Fruit fly (Drosophila melanogaster) whole organism, embryonic: ENCODE results near the gene Dyrk2.
A peak's percentile ranks its signal among the peaks of the same experiment; 100 is the strongest.

Source experiments
- B-H1 ChIP-seq: fragments of 200-800 bp; sonication (Bioruptor generic); IDR thresholded peaks from 3 replicates; pipeline ENCODE4 v1.3.6; 2022; ENCODE audit warnings: missing biosample characterization, missing genetic modification characterization
- Blimp-1 ChIP-seq: fragments of 200-800 bp; sonication (Bioruptor generic); optimal IDR thresholded peaks from 3 replicates; lab custom pipeline; 2018; ENCODE audit warnings: missing biosample characterization, missing genetic modification characterization, mild to moderate bottlenecking, moderate library complexity, missing genetic modification reagents
- C15 ChIP-seq: fragments of 200-800 bp; sonication (Bioruptor generic); IDR thresholded peaks from 3 replicates; pipeline ENCODE4 v1.3.6; 2022; ENCODE audit warnings: missing biosample characterization, missing genetic modification characterization
- CG10147 ChIP-seq: fragments of 200-800 bp; sonication (Bioruptor generic); optimal IDR thresholded peaks from 2 replicates; lab custom pipeline; 2019; ENCODE audit warnings: missing biosample characterization, mild to moderate bottlenecking, missing genetic modification characterization, moderate library complexity
- CG10979 ChIP-seq: fragments of 200-800 bp; sonication (Bioruptor generic); optimal IDR thresholded peaks from 2 replicates; lab custom pipeline; 2018; ENCODE audit warnings: missing biosample characterization, mild to moderate bottlenecking, missing genetic modification characterization, moderate library complexity
- CG12155 ChIP-seq: fragments of 200-800 bp; sonication (Bioruptor generic); optimal IDR thresholded peaks from 3 replicates; lab custom pipeline; 2016; ENCODE audit warnings: missing biosample characterization, missing genetic modification characterization
- CG12236 ChIP-seq: fragments of 200-800 bp; sonication (Bioruptor generic); optimal IDR thresholded peaks from 2 replicates; lab custom pipeline; 2016; ENCODE audit warnings: missing biosample characterization, missing genetic modification characterization
- CG17568 ChIP-seq: fragments of 200-800 bp; sonication (Bioruptor generic); optimal IDR thresholded peaks from 2 replicates; lab custom pipeline; 2018; ENCODE audit warnings: missing biosample characterization, mild to moderate bottlenecking, missing genetic modification characterization, moderate library complexity
- CG18764 ChIP-seq: fragments of 200-800 bp; sonication (Bioruptor generic); optimal IDR thresholded peaks from 3 replicates; lab custom pipeline; 2016; ENCODE audit warnings: missing biosample characterization, missing genetic modification characterization
- CG3281 ChIP-seq: fragments of 200-800 bp; sonication (Bioruptor generic); optimal IDR thresholded peaks from 3 replicates; lab custom pipeline; 2017; ENCODE audit warnings: missing biosample characterization, mild to moderate bottlenecking, missing genetic modification characterization
- CG3407 ChIP-seq: fragments of 200-800 bp; sonication (Bioruptor generic); optimal IDR thresholded peaks from 2 replicates; lab custom pipeline; 2018; ENCODE audit warnings: missing biosample characterization, mild to moderate bottlenecking, missing genetic modification characterization
- CG34422 ChIP-seq: fragments of 200-800 bp; sonication (Bioruptor generic); IDR thresholded peaks from 3 replicates; pipeline ENCODE4 v1.3.6; 2022; ENCODE audit warnings: missing biosample characterization, missing genetic modification characterization
- CG43689 ChIP-seq: fragments of 200-800 bp; sonication (Bioruptor generic); IDR thresholded peaks from 2 replicates; pipeline ENCODE4 v1.3.6; 2022; ENCODE audit warnings: missing biosample characterization, missing genetic modification characterization
- CG5953 ChIP-seq: fragments of 200-800 bp; sonication (Bioruptor generic); IDR thresholded peaks from 2 replicates; pipeline ENCODE4 v1.3.6; 2022; ENCODE audit warnings: missing biosample characterization, missing genetic modification characterization
- CG9797 ChIP-seq: fragments of 200-800 bp; sonication (Bioruptor generic); optimal IDR thresholded peaks from 3 replicates; lab custom pipeline; 2018; ENCODE audit warnings: missing biosample characterization, mild to moderate bottlenecking, missing genetic modification characterization
- D ChIP-seq, 2 experiments: fragments of 200-800 bp in 1 of 2; fragments of >200 bp in 1 of 2; sonication (Bioruptor generic) in 1 of 2; optimal IDR thresholded peaks; 2 replicates in 1 of 2; 3 replicates in 1 of 2; lab custom pipeline; 2017; ENCODE audit warnings: mild to moderate bottlenecking in 1 of 2, missing biosample characterization in 1 of 2, missing genetic modification characterization in 1 of 2, missing genetic modification reagents in 1 of 2
- Doc2 ChIP-seq: fragments of 200-800 bp; sonication (Bioruptor generic); IDR thresholded peaks from 2 replicates; pipeline ENCODE4 v1.3.6; 2022; ENCODE audit warnings: missing biosample characterization, missing genetic modification characterization
- Dref ChIP-seq: fragments of 200-800 bp; sonication (Bioruptor generic); IDR thresholded peaks from 2 replicates; pipeline ENCODE4 v1.3.6; 2022; ENCODE audit warnings: missing biosample characterization, missing genetic modification characterization
- H15 ChIP-seq: fragments of 200-800 bp; sonication (Bioruptor generic); IDR thresholded peaks from 3 replicates; pipeline ENCODE4 v1.3.6; 2022; ENCODE audit warnings: missing biosample characterization, missing genetic modification characterization
- HLH3B ChIP-seq: fragments of 200-800 bp; sonication (Bioruptor generic); IDR thresholded peaks from 2 replicates; pipeline ENCODE4 v1.3.6; 2022; ENCODE audit warnings: missing biosample characterization, missing genetic modification characterization
- HLH4C ChIP-seq: fragments of 200-800 bp; sonication (Bioruptor generic); IDR thresholded peaks from 3 replicates; pipeline ENCODE4 v1.3.6; 2022; ENCODE audit warnings: missing biosample characterization, missing genetic modification characterization; ENCODE audit not compliant: partially characterized antibody
- Jarid2 ChIP-seq: fragments of 200-800 bp; sonication (Bioruptor generic); optimal IDR thresholded peaks from 3 replicates; lab custom pipeline; 2017; ENCODE audit warnings: mild to moderate bottlenecking, missing biosample characterization, missing genetic modification reagents, missing genetic modification characterization
- Med ChIP-seq: fragments of 200-800 bp; sonication (Bioruptor generic); peaks from one replicate; lab custom pipeline; 2016; ENCODE audit warnings: missing biosample characterization, missing genetic modification characterization, mild to moderate bottlenecking, inconsistent platforms, moderate library complexity
- Meics ChIP-seq: fragments of 200-800 bp; sonication (Bioruptor generic); optimal IDR thresholded peaks from 2 replicates; lab custom pipeline; 2017; ENCODE audit warnings: missing biosample characterization, mild to moderate bottlenecking, missing genetic modification characterization
- Opbp ChIP-seq: fragments of 200-800 bp; sonication (Bioruptor generic); IDR thresholded peaks from 3 replicates; pipeline ENCODE4 v1.3.6; 2022; ENCODE audit warnings: missing biosample characterization, missing genetic modification characterization; ENCODE audit not compliant: partially characterized antibody
- Ravus ChIP-seq: fragments of 200-800 bp; sonication (Bioruptor generic); IDR thresholded peaks from 2 replicates; pipeline ENCODE4 v1.3.6; 2022; ENCODE audit warnings: missing biosample characterization, missing genetic modification characterization
- Scr ChIP-seq: fragments of 200-800 bp; sonication (Bioruptor generic); IDR thresholded peaks from 2 replicates; pipeline ENCODE4 v1.3.6; 2022; ENCODE audit warnings: missing biosample characterization, missing genetic modification characterization; ENCODE audit not compliant: partially characterized antibody
- Stat92E ChIP-seq, 3 experiments: fragments of >200 bp in 2 of 3; fragments of 200-800 bp in 1 of 3; sonication (Bioruptor generic) in 1 of 3; optimal IDR thresholded peaks; 2 replicates each; lab custom pipeline; 2017 to 2019; ENCODE audit warnings: missing biosample characterization in 3 of 3, missing genetic modification characterization in 3 of 3, mild to moderate bottlenecking in 1 of 3, moderate library complexity in 1 of 3
- ap ChIP-seq: fragments of 200-800 bp; sonication (Bioruptor generic); IDR thresholded peaks from 2 replicates; pipeline ENCODE4 v1.3.6; 2022; ENCODE audit warnings: missing biosample characterization, missing genetic modification characterization
- bbx ChIP-seq: fragments of 200-800 bp; sonication (Bioruptor generic); IDR thresholded peaks from 2 replicates; pipeline ENCODE4 v1.3.6; 2022; ENCODE audit warnings: missing biosample characterization, missing genetic modification characterization; ENCODE audit not compliant: partially characterized antibody
- cato ChIP-seq: fragments of 200-800 bp; sonication (Bioruptor generic); optimal IDR thresholded peaks from 2 replicates; lab custom pipeline; 2016; ENCODE audit warnings: missing biosample characterization, missing genetic modification characterization, borderline replicate concordance
- da ChIP-seq: fragments of 200-800 bp; sonication (Bioruptor generic); optimal IDR thresholded peaks from 2 replicates; lab custom pipeline; 2016; ENCODE audit warnings: missing biosample characterization, missing genetic modification characterization
- ewg ChIP-seq: fragments of 200-800 bp; sonication (Bioruptor generic); optimal IDR thresholded peaks from 3 replicates; lab custom pipeline; 2017; ENCODE audit warnings: mild to moderate bottlenecking, missing biosample characterization, missing genetic modification reagents, missing genetic modification characterization
- fu2 ChIP-seq: fragments of 200-800 bp; sonication (Bioruptor generic); optimal IDR thresholded peaks from 2 replicates; lab custom pipeline; 2016; ENCODE audit warnings: missing biosample characterization, missing genetic modification characterization
- gce ChIP-seq: fragments of 200-800 bp; sonication (Bioruptor generic); IDR thresholded peaks from 3 replicates; pipeline ENCODE4 v1.3.6; 2022; ENCODE audit warnings: missing biosample characterization, missing genetic modification characterization
- gsb-n ChIP-seq: fragments of 200-800 bp; sonication (Bioruptor generic); optimal IDR thresholded peaks from 3 replicates; lab custom pipeline; 2018; ENCODE audit warnings: missing biosample characterization, mild to moderate bottlenecking, missing genetic modification characterization
- kni ChIP-seq: fragments of 200-800 bp; sonication (Bioruptor generic); optimal IDR thresholded peaks from 3 replicates; lab custom pipeline; 2017; ENCODE audit warnings: mild to moderate bottlenecking, missing biosample characterization, missing genetic modification reagents, missing genetic modification characterization
- lab ChIP-seq: fragments of 200-800 bp; sonication (Bioruptor generic); optimal IDR thresholded peaks from 3 replicates; lab custom pipeline; 2017; ENCODE audit warnings: missing biosample characterization, missing genetic modification characterization, mild to moderate bottlenecking, moderate library complexity, missing genetic modification reagents
- lov ChIP-seq, 2 experiments: fragments of 200-800 bp in 1 of 2; fragments of >200 bp in 1 of 2; sonication (Bioruptor generic) in 1 of 2; IDR thresholded peaks in 1 of 2; optimal IDR thresholded peaks in 1 of 2; 2 replicates in 1 of 2; 3 replicates in 1 of 2; pipeline versions ENCODE4 v1.3.6 to Lab custom; 2017 to 2022; ENCODE audit warnings: missing biosample characterization in 1 of 2, missing genetic modification characterization in 1 of 2
- odd ChIP-seq: fragments of 200-800 bp; sonication (Bioruptor generic); optimal IDR thresholded peaks from 2 replicates; lab custom pipeline; 2017; ENCODE audit warnings: missing biosample characterization, mild to moderate bottlenecking, missing genetic modification characterization
- seq ChIP-seq: fragments of 200-800 bp; sonication (Bioruptor generic); IDR thresholded peaks from 2 replicates; pipeline ENCODE4 v1.3.6; 2022; ENCODE audit warnings: missing biosample characterization, missing genetic modification characterization
- sim ChIP-seq: fragments of 200-800 bp; sonication (Bioruptor generic); IDR thresholded peaks from 2 replicates; pipeline ENCODE4 v1.3.6; 2022; ENCODE audit warnings: missing biosample characterization, missing genetic modification characterization
- so ChIP-seq: fragments of 200-800 bp; sonication (Bioruptor generic); IDR thresholded peaks from 3 replicates; pipeline ENCODE4 v1.3.6; 2022; ENCODE audit warnings: missing biosample characterization, missing genetic modification characterization
- sr ChIP-seq: fragments of 200-800 bp; sonication (Bioruptor generic); IDR thresholded peaks from 3 replicates; pipeline ENCODE4 v1.3.6; 2022; ENCODE audit warnings: missing biosample characterization, missing genetic modification characterization
- tgo ChIP-seq: fragments of 200-800 bp; sonication (Bioruptor generic); IDR thresholded peaks from 3 replicates; pipeline ENCODE4 v1.3.6; 2022; ENCODE audit warnings: missing biosample characterization, missing genetic modification characterization
- twi ChIP-seq: fragments of 200-800 bp; optimal IDR thresholded peaks from 2 replicates; lab custom pipeline; 2019; ENCODE audit warnings: missing biosample characterization, mild to moderate bottlenecking, missing genetic modification characterization, moderate library complexity
- vvl ChIP-seq: fragments of 200-800 bp; sonication (Bioruptor generic); IDR thresholded peaks from 2 replicates; pipeline ENCODE4 v1.3.6; 2022; ENCODE audit warnings: missing biosample characterization, missing genetic modification characterization
- wek ChIP-seq: fragments of 200-800 bp; sonication (Bioruptor generic); optimal IDR thresholded peaks from 3 replicates; lab custom pipeline; 2018; ENCODE audit warnings: missing biosample characterization, mild to moderate bottlenecking, missing genetic modification characterization, moderate library complexity
- zen ChIP-seq: fragments of 200-800 bp; sonication (Bioruptor generic); optimal IDR thresholded peaks from 3 replicates; lab custom pipeline; 2018; ENCODE audit warnings: missing biosample characterization, mild to moderate bottlenecking, missing genetic modification characterization, moderate library complexity

Gene Dyrk2

dm6 chr2L:14264990-14265567 lies 31.2 kb upstream of the Dyrk2 start (continued):
- TF ChIP-seq vvl (no peak), Meics (GFP tag; lab: Kevin White, UChicago) (no peak), da (GFP tag; lab: Kevin White, UChicago) (no peak), Blimp-1 (no peak), zen (tag; lab: Kevin White, UChicago) (peak; percentile 0), wek (GFP tag; lab: Kevin White, UChicago) (no peak), CG10147 (GFP tag; lab: Kevin White, UChicago) (no peak), H15 (GFP tag; lab: Robert Waterston, UW) (no peak), CG34422 (GFP tag; lab: Robert Waterston, UW) (no peak), Ravus (GFP tag; lab: Robert Waterston, UW) (no peak), fu2 (GFP tag; lab: Kevin White, UChicago) (no peak), CG12236 (GFP tag; lab: Kevin White, UChicago) (no peak), Doc2 (GFP tag; lab: Robert Waterston, UW) (no peak), cato (GFP tag; lab: Kevin White, UChicago) (no peak), CG43689 (GFP tag; lab: Robert Waterston, UW) (no peak), Dref (GFP tag; lab: Robert Waterston, UW) (no peak), sim (GFP tag; lab: Robert Waterston, UW) (no peak), seq (GFP tag; lab: Robert Waterston, UW) (no peak), CG3407 (GFP tag; lab: Kevin White, UChicago) (no peak), gsb-n (tag; lab: Kevin White, UChicago) (peak; percentile 74), kni (GFP tag; lab: Kevin White, UChicago) (peak; percentile 59), CG5953 (GFP tag; lab: Robert Waterston, UW) (no peak), C15 (GFP tag; lab: Robert Waterston, UW) (no peak), Scr (no peak), sr (GFP tag; lab: Robert Waterston, UW) (no peak), B-H1 (no peak), D (optimal IDR thresholded peaks at IDR 0.05; lab: Kevin White, UChicago) (peak; percentile 98), D (GFP tag; optimal IDR thresholded peaks at IDR 0.05; lab: Kevin White, UChicago) (peak; percentile 26), CG18764 (GFP tag; lab: Kevin White, UChicago) (no peak), twi (tag; lab: Kevin White, UChicago) (peak; percentile 99), ewg (GFP tag; lab: Kevin White, UChicago) (no peak), odd (GFP tag; lab: Kevin White, UChicago) (no peak), CG9797 (GFP tag; lab: Kevin White, UChicago) (no peak), lab (GFP tag; lab: Kevin White, UChicago) (no peak), HLH4C (GFP tag; lab: Robert Waterston, UW) (no peak)

- TF ChIP-seq lov (optimal IDR thresholded peaks at IDR 0.05; lab: Kevin White, UChicago) = no peak
- TF ChIP-seq lov (GFP tag; IDR thresholded peaks at IDR 0.05; lab: Robert Waterston, UW) = 0 out of 3 replicates have a peak, but pooled peaks have one; percentile 40
- TF ChIP-seq so (GFP tag; lab: Robert Waterston, UW) = no peak
- TF ChIP-seq tgo (GFP tag; lab: Robert Waterston, UW) = no peak; the same call in 2 of the 3 replicates
- TF ChIP-seq CG17568 = no peak
- TF ChIP-seq Stat92E (GFP tag; optimal IDR thresholded peaks at IDR 0.05; lab: Kevin White, UChicago) = peak in 1 of 3 experiments; percentile 12
- no peak for TF ChIP-seq CG10979 (tag; lab: Kevin White, UChicago)
- 0 out of 3 replicates have a peak, but pooled peaks have one; percentile 21 for TF ChIP-seq H15 (GFP tag; lab: Robert Waterston, UW)
- TF ChIP-seq gce (GFP tag; lab: Robert Waterston, UW) = 0 out of 3 replicates have a peak, but pooled peaks have one; percentile 23
- TF ChIP-seq ap (GFP tag; lab: Robert Waterston, UW) = no peak
- peak; percentile 60; the same call in 1 of the 3 replicates for TF ChIP-seq Opbp (GFP tag; lab: Robert Waterston, UW)
- peak; percentile 94 for TF ChIP-seq Jarid2
- no peak for TF ChIP-seq CG3281 (GFP tag; lab: Kevin White, UChicago)
- peak; percentile 69 for TF ChIP-seq Med (GFP tag; lab: Kevin White, UChicago)
- TF ChIP-seq HLH3B (GFP tag; lab: Robert Waterston, UW) = no peak
- TF ChIP-seq bbx (GFP tag; lab: Robert Waterston, UW) = peak; percentile 39
- TF ChIP-seq CG12155 (GFP tag; lab: Kevin White, UChicago) = no peak
These were observed 29.0 kb upstream of the Dyrk2 start, which contains the start of gene wb for dm6 chr2L:14262896-14263295. Gene wb, plus strand, starts transcription at chr2L:14263027.
